Worm (Caenorhabditis elegans) whole organism, mixed stage, embryonic: ENCODE data around the gene acs-1.

ENCODE experiments used
- bed-3 ChIP-seq: fragments of 200-800 bp; sonication (Bioruptor generic); optimal IDR thresholded peaks from 3 replicates; lab custom pipeline; 2018; ENCODE audit warnings: mild to moderate bottlenecking, missing genetic modification characterization, moderate library complexity, missing compliant biosample characterization
- blmp-1 ChIP-seq: fragments of 150-350 bp; optimal IDR thresholded peaks from 2 replicates; lab custom pipeline; 2014; ENCODE audit warnings: missing biosample characterization, missing genetic modification characterization
- ceh-83 ChIP-seq: fragments of 200-800 bp; sonication (Bioruptor generic); optimal IDR thresholded peaks from 2 replicates; lab custom pipeline; 2018; ENCODE audit warnings: mild to moderate bottlenecking, missing genetic modification characterization, missing compliant biosample characterization
- cnd-1 ChIP-seq: fragments of 200-800 bp; sonication (Bioruptor generic); optimal IDR thresholded peaks from 2 replicates; lab custom pipeline; 2018; ENCODE audit warnings: mild to moderate bottlenecking, missing genetic modification characterization, missing compliant biosample characterization
- drap-1 ChIP-seq: fragments of 200-800 bp; sonication (Bioruptor generic); optimal IDR thresholded peaks from 3 replicates; lab custom pipeline; 2018; ENCODE audit warnings: mild to moderate bottlenecking, missing genetic modification characterization, missing compliant biosample characterization
- elt-1 ChIP-seq: sonication (generic microtip); optimal IDR thresholded peaks from 2 replicates; lab custom pipeline; 2017; ENCODE audit warnings: missing genetic modification characterization, mild to moderate bottlenecking, missing compliant biosample characterization, antibody characterized with exemption, moderate library complexity, borderline replicate concordance; ENCODE audit not compliant: insufficient read depth
- elt-3 ChIP-seq: fragments of 150-350 bp; optimal IDR thresholded peaks from 2 replicates; lab custom pipeline; 2014; ENCODE audit warnings: missing biosample characterization, missing genetic modification characterization
- flh-1 ChIP-seq: fragments of 200-800 bp; sonication (Bioruptor generic); optimal IDR thresholded peaks from 2 replicates; lab custom pipeline; 2018; ENCODE audit warnings: mild to moderate bottlenecking, missing genetic modification characterization, moderate library complexity, missing compliant biosample characterization
- ham-2 ChIP-seq: fragments of 200-800 bp; sonication (Bioruptor generic); optimal IDR thresholded peaks from 2 replicates; lab custom pipeline; 2018; ENCODE audit warnings: mild to moderate bottlenecking, missing genetic modification characterization, missing compliant biosample characterization
- hlh-1 ChIP-seq: fragments of 150-350 bp; optimal IDR thresholded peaks from 2 replicates; lab custom pipeline; 2014; ENCODE audit warnings: missing biosample characterization, missing genetic modification reagents, missing genetic modification characterization
- lin-13 ChIP-seq: fragments of 150-350 bp; optimal IDR thresholded peaks from 2 replicates; lab custom pipeline; 2014; ENCODE audit warnings: missing biosample characterization, missing genetic modification characterization
- lin-32 ChIP-seq: fragments of 200-800 bp; sonication (Bioruptor generic); optimal IDR thresholded peaks from 2 replicates; lab custom pipeline; 2018; ENCODE audit warnings: mild to moderate bottlenecking, missing genetic modification characterization, missing compliant biosample characterization
- lsy-2 ChIP-seq: fragments of 150-350 bp; optimal IDR thresholded peaks from 2 replicates; lab custom pipeline; 2014; ENCODE audit warnings: missing biosample characterization, missing genetic modification characterization
- mab-5 ChIP-seq: fragments of 150-350 bp; optimal IDR thresholded peaks from 2 replicates; lab custom pipeline; 2014; ENCODE audit warnings: missing biosample characterization, missing genetic modification characterization
- mep-1 ChIP-seq: fragments of 150-350 bp; optimal IDR thresholded peaks from 2 replicates; lab custom pipeline; 2017; ENCODE audit warnings: missing biosample characterization, missing genetic modification reagents, missing genetic modification characterization, inconsistent platforms
- mls-2 ChIP-seq: sonication (generic microtip); optimal IDR thresholded peaks from 2 replicates; lab custom pipeline; 2016; ENCODE audit warnings: mild to moderate bottlenecking, missing genetic modification characterization, moderate library complexity, missing compliant biosample characterization
- nhr-12 ChIP-seq: fragments of 150-350 bp; optimal IDR thresholded peaks from 2 replicates; lab custom pipeline; 2014; ENCODE audit warnings: missing biosample characterization, missing genetic modification characterization
- nhr-237 ChIP-seq: fragments of 150-350 bp; optimal IDR thresholded peaks from 2 replicates; lab custom pipeline; 2014; ENCODE audit warnings: missing biosample characterization, missing genetic modification characterization
- nhr-28 ChIP-seq: fragments of 150-350 bp; optimal IDR thresholded peaks from 2 replicates; lab custom pipeline; 2014; ENCODE audit warnings: missing biosample characterization, missing genetic modification characterization
- pha-4 ChIP-seq: fragments of 150-350 bp; optimal IDR thresholded peaks from 2 replicates; lab custom pipeline; 2018; ENCODE audit warnings: missing biosample characterization, missing genetic modification reagents, missing genetic modification characterization
- sem-2 ChIP-seq: fragments of 200-800 bp; sonication (Bioruptor generic); optimal IDR thresholded peaks from 2 replicates; lab custom pipeline; 2018; ENCODE audit warnings: mild to moderate bottlenecking, missing genetic modification characterization, missing compliant biosample characterization
- sptf-1 ChIP-seq: sonication (generic microtip); optimal IDR thresholded peaks from 2 replicates; lab custom pipeline; 2017; ENCODE audit warnings: mild to moderate bottlenecking, missing genetic modification characterization, moderate library complexity, missing compliant biosample characterization
- tbx-8 ChIP-seq: fragments of 200-800 bp; sonication (Bioruptor generic); optimal IDR thresholded peaks from 2 replicates; lab custom pipeline; 2018; ENCODE audit warnings: mild to moderate bottlenecking, missing genetic modification characterization, moderate library complexity, missing compliant biosample characterization
- unc-120 ChIP-seq: sonication (generic microtip); optimal IDR thresholded peaks from 2 replicates; lab custom pipeline; 2017; ENCODE audit warnings: missing genetic modification characterization, missing compliant biosample characterization; ENCODE audit not compliant: poor library complexity, severe bottlenecking
- zip-8 ChIP-seq: fragments of 150-350 bp; optimal IDR thresholded peaks from 2 replicates; lab custom pipeline; 2014; ENCODE audit warnings: missing biosample characterization, missing genetic modification characterization
- ztf-11 ChIP-seq: fragments of 150-350 bp; optimal IDR thresholded peaks from 2 replicates; lab custom pipeline; 2014; ENCODE audit warnings: missing biosample characterization, missing genetic modification characterization

acs-1 gene

DNA sequence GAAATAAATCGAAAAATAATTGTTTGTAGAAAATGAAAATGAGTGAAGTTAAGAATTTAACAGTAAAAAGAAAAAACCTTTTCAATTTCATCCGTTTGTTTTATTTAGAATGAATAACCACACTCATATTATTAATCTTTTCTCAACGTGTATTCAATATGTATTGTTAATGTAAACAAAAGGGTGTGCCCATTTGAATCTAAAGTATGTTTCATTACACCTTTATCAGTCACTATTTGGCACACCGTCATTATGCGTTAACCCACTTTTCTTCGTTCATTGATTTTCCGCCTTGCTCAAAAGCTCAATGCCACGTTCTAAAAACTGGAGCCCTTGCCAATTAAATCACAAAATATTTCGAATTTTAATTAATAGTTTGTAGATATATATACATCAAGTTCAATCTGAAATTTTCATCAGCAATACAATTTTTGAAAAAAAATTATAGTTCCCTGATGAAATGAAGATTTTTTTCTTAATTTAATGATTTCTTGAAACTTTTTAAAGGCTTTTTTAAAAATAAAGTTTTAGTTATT is 41.1 kb downstream of the acs-1 start, which contains the start of gene K04A8.1:
Gene K04A8.1 (plus strand): TSS at position 486 of the 536 bp plus-strand sequence.
- TF ChIP-seq sem-2 (GFP tag; lab: Kevin White, UChicago) (no peak), pha-4 (no peak), nhr-237 (no peak), bed-3 (no peak), zip-8 (tag; lab: Kevin White, UChicago) (no peak), unc-120 (tag; lab: Kevin White, UChicago) (no peak), sptf-1 (no peak), ham-2 (GFP tag; lab: Kevin White, UChicago) (no peak), hlh-1 (tag; lab: Kevin White, UChicago) (no peak), ztf-11 (no peak), lin-13 (tag; lab: Kevin White, UChicago) (no peak), flh-1 (no peak), blmp-1 (no peak), mls-2 (tag; lab: Kevin White, UChicago) (no peak), elt-3 (no peak)
- TF ChIP-seq, all 35 proteins: peak for 0

DNA sequence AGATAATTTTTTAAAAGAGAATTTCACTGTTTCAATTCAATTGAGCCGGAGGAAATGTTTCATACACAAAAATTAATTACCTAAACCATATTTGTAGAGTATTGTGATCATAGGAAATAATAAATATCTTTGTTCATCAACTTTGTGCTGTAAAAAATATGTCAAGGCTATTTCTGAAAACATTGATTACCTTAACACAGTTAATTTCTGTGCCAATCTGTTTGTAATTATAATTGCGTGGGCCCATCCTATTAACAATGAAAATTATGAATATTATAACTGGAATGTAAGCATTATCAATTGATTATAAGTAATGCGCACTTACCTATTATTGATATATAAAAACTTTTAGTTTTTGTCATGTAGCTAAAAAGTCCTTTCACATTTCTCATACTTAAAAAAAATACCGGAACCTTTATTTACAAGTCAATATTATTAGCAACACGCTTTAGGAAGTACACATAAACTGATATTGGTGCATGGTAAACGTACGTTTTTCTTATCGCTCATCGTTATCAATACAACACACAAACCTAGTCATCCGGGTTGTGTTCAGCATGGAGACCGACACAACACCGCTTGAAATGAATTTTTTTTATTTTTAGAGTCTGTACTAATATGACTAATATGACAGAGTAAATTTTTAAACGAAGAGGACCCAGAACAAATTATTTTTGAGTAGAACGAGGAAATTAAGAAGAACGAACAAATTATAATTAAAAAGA is 50.8 kb downstream of the acs-1 start, which contains the start of gene fut-2:
Gene fut-2 (minus strand): TSS at position 485 of the 725 bp plus-strand sequence.
- no peak for TF ChIP-seq lsy-2
- no peak for TF ChIP-seq nhr-28 (tag; lab: Kevin White, UChicago)
- TF ChIP-seq cnd-1 (tag; lab: Kevin White, UChicago), result no peak
- TF ChIP-seq mab-5 (tag; lab: Kevin White, UChicago), result no peak
- TF ChIP-seq unc-120 (tag; lab: Kevin White, UChicago), result no peak
- no peak for TF ChIP-seq mep-1 (tag; lab: Kevin White, UChicago)
- TF ChIP-seq lin-32 (GFP tag; lab: Kevin White, UChicago), result no peak
- TF ChIP-seq tbx-8 (GFP tag; lab: Kevin White, UChicago), result no peak
- TF ChIP-seq lin-13 (tag; lab: Kevin White, UChicago), result no peak
- TF ChIP-seq ceh-83 (GFP tag; lab: Kevin White, UChicago), result no peak
- no peak for TF ChIP-seq sptf-1
- TF ChIP-seq ham-2 (GFP tag; lab: Kevin White, UChicago), result no peak
- no peak for TF ChIP-seq ztf-11
- no peak for TF ChIP-seq drap-1 (GFP tag; lab: Kevin White, UChicago)
- no peak for TF ChIP-seq zip-8 (tag; lab: Kevin White, UChicago)

DNA sequence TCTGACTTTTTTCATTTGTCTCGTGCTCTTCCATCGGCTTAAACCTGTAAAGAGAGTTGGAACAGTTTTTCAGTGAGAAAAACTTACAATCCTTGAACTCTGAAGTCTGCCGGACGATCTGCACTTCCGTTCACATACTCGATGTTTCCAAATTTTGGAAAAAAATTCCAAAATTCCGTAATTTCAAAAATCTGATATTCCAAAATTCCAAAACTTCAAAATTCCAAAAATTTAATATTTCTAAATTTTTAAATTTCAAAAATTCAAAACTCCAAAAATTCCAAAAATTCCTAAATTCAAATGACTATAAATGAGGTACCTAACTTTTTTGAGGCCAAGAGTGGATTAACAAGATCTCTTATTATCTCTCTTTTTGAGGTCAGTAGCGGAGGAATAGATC is 51.8 kb downstream of the acs-1 start, which contains the start of gene EGAP9.4:
Gene EGAP9.4 (plus strand): TSS at position 301 of the 400 bp plus-strand sequence.
- TF ChIP-seq elt-1 (tag; lab: Kevin White, UChicago), result peak; percentile 28
- TF ChIP-seq cnd-1 (tag; lab: Kevin White, UChicago), result no peak

DNA sequence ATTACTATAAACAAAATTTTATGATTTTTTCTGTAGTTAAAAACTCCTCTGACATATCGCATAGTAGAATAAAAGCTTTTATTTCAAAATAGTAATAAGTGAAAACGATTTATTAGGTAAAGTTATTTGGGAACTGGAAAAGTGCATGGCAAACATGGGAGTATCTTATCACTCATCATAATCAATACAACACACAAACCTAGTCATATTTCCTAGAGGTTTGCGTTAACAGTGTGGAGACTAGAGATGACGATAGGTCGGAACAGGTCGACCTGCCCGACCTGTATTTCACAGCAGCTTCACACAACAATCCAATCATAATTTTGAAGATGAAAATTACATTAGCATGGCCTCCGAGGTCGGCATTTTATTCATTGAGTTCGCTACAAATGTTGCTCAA is 55.2 kb downstream of the acs-1 start, which contains the start of gene EGAP9.3:
Gene EGAP9.3 (minus strand): TSS at position 131 of the 400 bp plus-strand sequence.
- TF ChIP-seq bed-3 (no peak), lin-32 (GFP tag; lab: Kevin White, UChicago) (no peak), hlh-1 (tag; lab: Kevin White, UChicago) (no peak), ceh-83 (GFP tag; lab: Kevin White, UChicago) (no peak), nhr-12 (tag; lab: Kevin White, UChicago) (no peak)
